Worm (Caenorhabditis elegans) whole organism, early embryonic: ENCODE data around the gene T05H4.15.

Experiments used
- B0310.2 ChIP-seq: sonication (generic microtip); optimal IDR thresholded peaks from 2 replicates; lab custom pipeline; 2016; ENCODE audit warnings: mild to moderate bottlenecking, missing genetic modification characterization, missing compliant biosample characterization
- F13C5.2 ChIP-seq: sonication (generic microtip); optimal IDR thresholded peaks from 2 replicates; lab custom pipeline; 2017; ENCODE audit warnings: mild to moderate bottlenecking, missing genetic modification characterization, inconsistent platforms, missing compliant biosample characterization
- aly-1 ChIP-seq: sonication (generic microtip); optimal IDR thresholded peaks from 2 replicates; lab custom pipeline; 2016; ENCODE audit warnings: missing genetic modification characterization, missing compliant biosample characterization
- ama-1 ChIP-seq: fragments of 150-350 bp; optimal IDR thresholded peaks from 2 replicates; lab custom pipeline; 2014
- ceh-13 ChIP-seq: fragments of 200-800 bp; sonication (Bioruptor generic); optimal IDR thresholded peaks from 2 replicates; lab custom pipeline; 2018; ENCODE audit warnings: mild to moderate bottlenecking, missing genetic modification characterization, missing compliant biosample characterization
- ceh-36 ChIP-seq: sonication (generic microtip); optimal IDR thresholded peaks from 2 replicates; lab custom pipeline; 2016; ENCODE audit warnings: missing genetic modification characterization, inconsistent platforms, missing compliant biosample characterization
- ets-7 ChIP-seq: sonication (generic microtip); optimal IDR thresholded peaks from 2 replicates; lab custom pipeline; 2016; ENCODE audit warnings: missing genotype, missing genetic modification characterization, missing compliant biosample characterization
- flt-1 ChIP-seq: fragments of 200-800 bp; sonication (Bioruptor generic); IDR thresholded peaks from 2 replicates; pipeline ENCODE4 v1.3.6; 2022; ENCODE audit warnings: missing genetic modification characterization, missing compliant biosample characterization
- hmbx-1 ChIP-seq: sonication (generic microtip); optimal IDR thresholded peaks from 2 replicates; lab custom pipeline; 2016; ENCODE audit warnings: mild to moderate bottlenecking, missing genetic modification characterization, missing compliant biosample characterization
- hmg-4 ChIP-seq: fragments of 200-800 bp; sonication (Bioruptor generic); optimal IDR thresholded peaks from 2 replicates; lab custom pipeline; 2018; ENCODE audit warnings: mild to moderate bottlenecking, missing genetic modification characterization, missing compliant biosample characterization
- hnd-1 ChIP-seq: sonication (generic microtip); optimal IDR thresholded peaks from 2 replicates; lab custom pipeline; 2016; ENCODE audit warnings: missing genetic modification characterization, missing compliant biosample characterization
- pes-1 ChIP-seq: fragments of 200-800 bp; sonication (Bioruptor generic); IDR thresholded peaks from 2 replicates; pipeline ENCODE4 v1.3.6; 2022; ENCODE audit warnings: missing genetic modification reagents, missing genetic modification characterization, missing compliant biosample characterization
- scrt-1 ChIP-seq: fragments of 200-800 bp; sonication (Bioruptor generic); IDR thresholded peaks from 2 replicates; pipeline ENCODE4 v1.3.6; 2022; ENCODE audit warnings: missing genetic modification characterization, missing compliant biosample characterization
- sea-1 ChIP-seq: fragments of 200-800 bp; sonication (Bioruptor generic); conservative IDR thresholded peaks from 2 replicates; pipeline ENCODE4 v1.3.6; 2022; ENCODE audit warnings: missing genetic modification characterization, missing compliant biosample characterization
- tbx-11 ChIP-seq: fragments of 200-800 bp; sonication (Bioruptor generic); IDR thresholded peaks from 2 replicates; pipeline ENCODE4 v1.3.6; 2022; ENCODE audit warnings: missing genetic modification characterization, missing compliant biosample characterization
- tbx-37 ChIP-seq: fragments of 200-800 bp; sonication (Bioruptor generic); conservative IDR thresholded peaks from 2 replicates; pipeline ENCODE4 v1.3.6; 2022; ENCODE audit warnings: missing genetic modification reagents, missing genetic modification characterization, missing compliant biosample characterization
- tra-4 ChIP-seq: sonication (generic microtip); optimal IDR thresholded peaks from 2 replicates; lab custom pipeline; 2017; ENCODE audit warnings: missing genetic modification characterization, missing compliant biosample characterization

T05H4.15 gene

ce11 chrV:6413057-6413456, 28.5 kb downstream of the T05H4.15 start:
- no peak for TF ChIP-seq sea-1
- no peak for TF ChIP-seq flt-1 (GFP tag; lab: Robert Waterston, UW)
- no peak for TF ChIP-seq scrt-1 (GFP tag; lab: Robert Waterston, UW)
- TF ChIP-seq hmg-4 (GFP tag; lab: Kevin White, UChicago) = no peak
- TF ChIP-seq aly-1 (tag; lab: Kevin White, UChicago) = no peak
- TF ChIP-seq B0310.2 (tag; lab: Kevin White, UChicago) = no peak
- TF ChIP-seq pes-1 (GFP tag; lab: Robert Waterston, UW) = no peak
- no peak for TF ChIP-seq ama-1 (lab: Kevin White, UChicago)
- TF ChIP-seq ceh-13 = no peak
- TF ChIP-seq tbx-11 (GFP tag; lab: Robert Waterston, UW) = no peak
- no peak for TF ChIP-seq hnd-1 (tag; lab: Kevin White, UChicago)
- TF ChIP-seq tra-4 = no peak
- TF ChIP-seq ceh-36 = no peak
- no peak for TF ChIP-seq F13C5.2 (tag; lab: Kevin White, UChicago)
- no peak for TF ChIP-seq tbx-37 (GFP tag; lab: Robert Waterston, UW)
- no peak for TF ChIP-seq ets-7
- no peak for TF ChIP-seq hmbx-1 (tag; lab: Kevin White, UChicago)

- TF ChIP-seq flt-1 (GFP tag; lab: Robert Waterston, UW) (no peak), ceh-13 (no peak), hmg-4 (GFP tag; lab: Kevin White, UChicago) (no peak), B0310.2 (tag; lab: Kevin White, UChicago) (no peak), F13C5.2 (tag; lab: Kevin White, UChicago) (no peak)
Measured at ce11 chrV:6411161-6411560, 30.4 kb downstream of the T05H4.15 start.

ce11 chrV:6408733-6409227, 32.7 kb downstream of the T05H4.15 start, which contains the start of gene bcf-1:
TSS of gene bcf-1 (minus strand) at chrV:6408783.
- TF ChIP-seq ceh-13 (no peak), B0310.2 (tag; lab: Kevin White, UChicago) (no peak), pes-1 (GFP tag; lab: Robert Waterston, UW) (no peak), sea-1 (no peak), scrt-1 (GFP tag; lab: Robert Waterston, UW) (no peak), hmg-4 (GFP tag; lab: Kevin White, UChicago) (no peak), tra-4 (no peak), ets-7 (no peak), ceh-36 (no peak), hmbx-1 (tag; lab: Kevin White, UChicago) (no peak)

ce11 chrV:6407587-6407986, 33.9 kb downstream of the T05H4.15 start:
- TF ChIP-seq ama-1 (lab: Kevin White, UChicago) (no peak), tbx-11 (GFP tag; lab: Robert Waterston, UW) (no peak), hmg-4 (GFP tag; lab: Kevin White, UChicago) (no peak), aly-1 (tag; lab: Kevin White, UChicago) (no peak), hnd-1 (tag; lab: Kevin White, UChicago) (no peak), tbx-37 (GFP tag; lab: Robert Waterston, UW) (no peak), sea-1 (no peak), ceh-36 (no peak), flt-1 (GFP tag; lab: Robert Waterston, UW) (no peak), B0310.2 (tag; lab: Kevin White, UChicago) (no peak), pes-1 (GFP tag; lab: Robert Waterston, UW) (no peak), ceh-13 (no peak), ets-7 (no peak), hmbx-1 (tag; lab: Kevin White, UChicago) (no peak), scrt-1 (GFP tag; lab: Robert Waterston, UW) (no peak), F13C5.2 (tag; lab: Kevin White, UChicago) (no peak)

- TF ChIP-seq F13C5.2 (tag; lab: Kevin White, UChicago) (no peak), B0310.2 (tag; lab: Kevin White, UChicago) (no peak), hmg-4 (GFP tag; lab: Kevin White, UChicago) (no peak), aly-1 (tag; lab: Kevin White, UChicago) (no peak), ceh-13 (no peak), tbx-37 (GFP tag; lab: Robert Waterston, UW) (no peak), flt-1 (GFP tag; lab: Robert Waterston, UW) (no peak), tbx-11 (GFP tag; lab: Robert Waterston, UW) (no peak), ceh-36 (no peak)
Measured at ce11 chrV:6400950-6401551, 40.5 kb downstream of the T05H4.15 start.

- TF ChIP-seq ceh-13 (no peak), B0310.2 (tag; lab: Kevin White, UChicago) (no peak)
Measured at ce11 chrV:6400528-6400927, 41.0 kb downstream of the T05H4.15 start.

- no peak for TF ChIP-seq hnd-1 (tag; lab: Kevin White, UChicago)
- no peak for TF ChIP-seq scrt-1 (GFP tag; lab: Robert Waterston, UW)
- TF ChIP-seq ceh-13 = no peak
- no peak for TF ChIP-seq aly-1 (tag; lab: Kevin White, UChicago)
- TF ChIP-seq tra-4 = no peak
- no peak for TF ChIP-seq pes-1 (GFP tag; lab: Robert Waterston, UW)
- no peak for TF ChIP-seq ets-7
- no peak for TF ChIP-seq B0310.2 (tag; lab: Kevin White, UChicago)
- no peak for TF ChIP-seq hmbx-1 (tag; lab: Kevin White, UChicago)
- no peak for TF ChIP-seq tbx-37 (GFP tag; lab: Robert Waterston, UW)
- no peak for TF ChIP-seq flt-1 (GFP tag; lab: Robert Waterston, UW)
- TF ChIP-seq hmg-4 (GFP tag; lab: Kevin White, UChicago) = no peak
- no peak for TF ChIP-seq ceh-36
- TF ChIP-seq sea-1 = no peak
- TF ChIP-seq ama-1 (lab: Kevin White, UChicago) = no peak
- no peak for TF ChIP-seq F13C5.2 (tag; lab: Kevin White, UChicago)
Measured at ce11 chrV:6399831-6400230, 41.7 kb downstream of the T05H4.15 start, which contains the start of gene gfi-1. TSS of gene gfi-1 (minus strand) at chrV:6399931.
